Fruit fly (Drosophila melanogaster) whole organism: ENCODE results near the gene O-fut2.

Source experiments
- CG8478 ChIP-seq: fragments of >200 bp; optimal IDR thresholded peaks from 2 replicates; lab custom pipeline; 2018; ENCODE audit warnings: inconsistent platforms
- EcR ChIP-seq, 2 experiments: fragments of >200 bp; optimal IDR thresholded peaks; 2 replicates each; lab custom pipeline; 2017; ENCODE audit warnings: missing biosample characterization in 2 of 2, missing genetic modification characterization in 2 of 2, missing genetic modification reagents in 2 of 2
- pan ChIP-seq: fragments of >200 bp; optimal IDR thresholded peaks from 2 replicates; lab custom pipeline; 2017
- psq ChIP-seq: fragments of >200 bp; optimal IDR thresholded peaks from 2 replicates; lab custom pipeline; 2017
- usp ChIP-seq: fragments of >200 bp; optimal IDR thresholded peaks from 2 replicates; lab custom pipeline; 2017; ENCODE audit warnings: missing biosample characterization, missing genetic modification characterization, mixed read lengths

DNA sequence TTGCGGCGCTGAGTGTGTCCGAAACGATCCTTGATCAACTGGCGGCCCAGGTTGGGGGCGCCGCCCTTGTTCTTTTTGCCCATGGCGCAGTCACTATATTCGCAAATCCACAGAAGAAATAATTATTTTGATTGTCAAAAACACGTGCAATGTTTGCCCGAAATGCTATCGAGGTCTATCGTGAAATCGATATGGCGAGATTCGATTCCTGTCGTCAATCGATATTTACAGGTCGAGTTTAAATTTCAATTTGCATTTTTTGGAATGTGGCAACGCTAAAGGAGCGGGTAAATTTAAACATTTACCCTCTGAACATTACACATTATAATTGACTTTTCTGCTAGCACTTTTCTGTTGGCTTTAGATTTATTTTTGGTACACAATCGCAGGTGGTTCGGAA is 1.8 kb downstream of the O-fut2 start, which contains the start of gene Ns3:
- TF ChIP-seq CG8478 (lab: Kevin White, UChicago), result no peak
- no peak for TF ChIP-seq EcR (GFP tag; optimal IDR thresholded peaks at IDR 0.05; lab: Kevin White, UChicago)
- no peak for TF ChIP-seq pan
- TF ChIP-seq psq (lab: Kevin White, UChicago), result no peak
- no peak for TF ChIP-seq usp
